Worm (Caenorhabditis elegans) whole organism, early embryonic: ENCODE data around the gene algn-11.

Experiments used
- B0310.2 ChIP-seq: sonication (generic microtip); optimal IDR thresholded peaks from 2 replicates; lab custom pipeline; 2016; ENCODE audit warnings: mild to moderate bottlenecking, missing genetic modification characterization, missing compliant biosample characterization
- F13C5.2 ChIP-seq: sonication (generic microtip); optimal IDR thresholded peaks from 2 replicates; lab custom pipeline; 2017; ENCODE audit warnings: mild to moderate bottlenecking, missing genetic modification characterization, inconsistent platforms, missing compliant biosample characterization
- aly-1 ChIP-seq: sonication (generic microtip); optimal IDR thresholded peaks from 2 replicates; lab custom pipeline; 2016; ENCODE audit warnings: missing genetic modification characterization, missing compliant biosample characterization
- ama-1 ChIP-seq: fragments of 150-350 bp; optimal IDR thresholded peaks from 2 replicates; lab custom pipeline; 2014
- ceh-13 ChIP-seq: fragments of 200-800 bp; sonication (Bioruptor generic); optimal IDR thresholded peaks from 2 replicates; lab custom pipeline; 2018; ENCODE audit warnings: mild to moderate bottlenecking, missing genetic modification characterization, missing compliant biosample characterization
- ceh-36 ChIP-seq: sonication (generic microtip); optimal IDR thresholded peaks from 2 replicates; lab custom pipeline; 2016; ENCODE audit warnings: missing genetic modification characterization, inconsistent platforms, missing compliant biosample characterization
- ets-7 ChIP-seq: sonication (generic microtip); optimal IDR thresholded peaks from 2 replicates; lab custom pipeline; 2016; ENCODE audit warnings: missing genotype, missing genetic modification characterization, missing compliant biosample characterization
- flt-1 ChIP-seq: fragments of 200-800 bp; sonication (Bioruptor generic); IDR thresholded peaks from 2 replicates; pipeline ENCODE4 v1.3.6; 2022; ENCODE audit warnings: missing genetic modification characterization, missing compliant biosample characterization
- hmbx-1 ChIP-seq: sonication (generic microtip); optimal IDR thresholded peaks from 2 replicates; lab custom pipeline; 2016; ENCODE audit warnings: mild to moderate bottlenecking, missing genetic modification characterization, missing compliant biosample characterization
- hmg-4 ChIP-seq: fragments of 200-800 bp; sonication (Bioruptor generic); optimal IDR thresholded peaks from 2 replicates; lab custom pipeline; 2018; ENCODE audit warnings: mild to moderate bottlenecking, missing genetic modification characterization, missing compliant biosample characterization
- hnd-1 ChIP-seq: sonication (generic microtip); optimal IDR thresholded peaks from 2 replicates; lab custom pipeline; 2016; ENCODE audit warnings: missing genetic modification characterization, missing compliant biosample characterization
- pes-1 ChIP-seq: fragments of 200-800 bp; sonication (Bioruptor generic); IDR thresholded peaks from 2 replicates; pipeline ENCODE4 v1.3.6; 2022; ENCODE audit warnings: missing genetic modification reagents, missing genetic modification characterization, missing compliant biosample characterization
- scrt-1 ChIP-seq: fragments of 200-800 bp; sonication (Bioruptor generic); IDR thresholded peaks from 2 replicates; pipeline ENCODE4 v1.3.6; 2022; ENCODE audit warnings: missing genetic modification characterization, missing compliant biosample characterization
- sea-1 ChIP-seq: fragments of 200-800 bp; sonication (Bioruptor generic); conservative IDR thresholded peaks from 2 replicates; pipeline ENCODE4 v1.3.6; 2022; ENCODE audit warnings: missing genetic modification characterization, missing compliant biosample characterization
- tbx-11 ChIP-seq: fragments of 200-800 bp; sonication (Bioruptor generic); IDR thresholded peaks from 2 replicates; pipeline ENCODE4 v1.3.6; 2022; ENCODE audit warnings: missing genetic modification characterization, missing compliant biosample characterization
- tbx-37 ChIP-seq: fragments of 200-800 bp; sonication (Bioruptor generic); conservative IDR thresholded peaks from 2 replicates; pipeline ENCODE4 v1.3.6; 2022; ENCODE audit warnings: missing genetic modification reagents, missing genetic modification characterization, missing compliant biosample characterization
- tra-4 ChIP-seq: sonication (generic microtip); optimal IDR thresholded peaks from 2 replicates; lab custom pipeline; 2017; ENCODE audit warnings: missing genetic modification characterization, missing compliant biosample characterization

Gene algn-11

ce11 chrIII:7290462-7290861 is at the start of gene algn-11:
algn-11 (minus strand) TSS chrIII:7290562.
- TF ChIP-seq hmg-4: no peak
- TF ChIP-seq ceh-13 (GFP tag; lab: Kevin White, UChicago): no peak
- no peak for TF ChIP-seq aly-1
- no peak for TF ChIP-seq scrt-1 (GFP tag; lab: Robert Waterston, UW)
- TF ChIP-seq tbx-37 (GFP tag; lab: Robert Waterston, UW): no peak
- no peak for TF ChIP-seq tra-4 (tag; lab: Kevin White, UChicago)
- TF ChIP-seq ama-1 (lab: Kevin White, UChicago): no peak
- no peak for TF ChIP-seq ceh-36
- TF ChIP-seq sea-1 (GFP tag; lab: Robert Waterston, UW): no peak

DNA sequence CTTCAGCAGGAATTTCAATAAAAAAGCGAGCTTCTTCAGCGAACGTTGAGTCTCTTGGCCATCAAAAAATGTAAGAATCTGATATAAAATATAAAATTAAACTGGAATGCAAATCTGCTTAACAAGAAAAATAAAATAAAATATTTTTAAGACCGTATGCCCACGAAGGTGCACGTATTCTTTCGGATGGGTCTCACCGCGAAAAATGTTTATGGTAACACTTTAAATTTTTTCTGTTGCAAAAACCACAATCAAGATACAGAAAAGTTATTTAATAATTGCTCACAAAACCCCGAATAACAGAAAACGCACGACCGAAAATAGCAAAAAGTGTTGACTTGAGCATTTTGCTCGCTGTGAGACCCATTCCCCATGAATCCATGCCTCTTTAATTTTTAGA is 48.8 kb upstream of the algn-11 start:
- TF ChIP-seq sea-1 (GFP tag; lab: Robert Waterston, UW) (no peak), pes-1 (GFP tag; lab: Robert Waterston, UW) (no peak), ets-7 (tag; lab: Kevin White, UChicago) (no peak), hnd-1 (tag; lab: Kevin White, UChicago) (no peak), B0310.2 (tag; lab: Kevin White, UChicago) (no peak)

DNA sequence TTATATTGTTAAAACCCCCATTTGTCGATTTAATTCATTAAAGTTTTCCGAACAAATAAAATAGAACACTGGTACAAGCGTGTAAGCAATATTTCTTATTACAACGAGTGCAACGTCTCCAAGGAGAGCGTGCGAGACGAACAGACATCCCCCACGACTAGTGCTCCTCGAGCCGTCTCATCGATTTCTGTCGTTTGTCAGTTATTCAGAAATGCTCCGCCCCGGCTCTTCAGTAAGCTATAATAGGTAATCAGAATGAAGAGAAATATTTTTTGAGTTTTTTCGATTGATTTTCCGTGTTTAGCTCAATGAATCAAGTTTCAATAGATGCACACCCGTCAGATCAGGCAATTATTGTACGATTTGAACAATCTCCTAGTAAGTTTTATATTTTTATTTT is 48.3 kb upstream of the algn-11 start, which contains the start of gene kap-1:
Gene kap-1 (plus strand): TSS at position 143 of the 400 bp plus-strand sequence.
- TF ChIP-seq B0310.2 (tag; lab: Kevin White, UChicago): no peak
- no peak for TF ChIP-seq hmg-4
- TF ChIP-seq ets-7 (tag; lab: Kevin White, UChicago): no peak
- no peak for TF ChIP-seq hmbx-1 (tag; lab: Kevin White, UChicago)

- 0 out of 2 replicates have a peak, but pooled peaks have one; percentile 10 for TF ChIP-seq tbx-11 (GFP tag; lab: Robert Waterston, UW)
- no peak for TF ChIP-seq hmg-4
These were observed 47.6 kb upstream of the algn-11 start for ce11 chrIII:7338009-7338408.

- TF ChIP-seq ceh-36 (no peak), hmg-4 (peak; percentile 10)
These were observed 45.9 kb upstream of the algn-11 start, which contains the start of gene gsp-2 for ce11 chrIII:7336214-7336613. gsp-2 (plus strand) TSS chrIII:7336587.

DNA sequence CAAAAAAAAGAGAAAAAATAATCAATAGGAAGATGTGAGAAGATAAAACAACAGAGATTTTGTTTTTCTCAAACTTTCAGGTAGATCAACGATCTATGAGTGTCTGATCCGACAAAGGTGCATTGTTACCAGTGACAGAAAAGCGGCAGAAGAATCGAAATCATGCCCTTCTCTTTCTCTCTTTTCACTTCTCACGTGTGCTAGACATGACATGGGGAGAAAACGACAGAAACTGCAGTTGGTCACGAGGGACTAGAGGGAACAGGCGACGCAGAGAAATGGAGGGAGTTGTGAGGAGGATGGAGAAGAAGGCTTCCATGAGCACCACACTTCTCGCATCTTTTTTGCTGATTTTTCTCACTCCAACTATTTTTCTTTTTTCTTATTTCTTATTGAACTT is 44.9 kb upstream of the algn-11 start, which contains the start of gene F56C9.10:
Gene F56C9.10 (minus strand): TSS at position 97 of the 400 bp plus-strand sequence.
- no peak for TF ChIP-seq tbx-37 (GFP tag; lab: Robert Waterston, UW)
- no peak for TF ChIP-seq pes-1 (GFP tag; lab: Robert Waterston, UW)
- TF ChIP-seq sea-1 (GFP tag; lab: Robert Waterston, UW): no peak
- peak; percentile 25 for TF ChIP-seq F13C5.2 (tag; lab: Kevin White, UChicago)
- no peak for TF ChIP-seq ets-7 (tag; lab: Kevin White, UChicago)
- no peak for TF ChIP-seq flt-1
- no peak for TF ChIP-seq tra-4 (tag; lab: Kevin White, UChicago)
- TF ChIP-seq hmg-4: peak; percentile 40
- TF ChIP-seq tbx-11 (GFP tag; lab: Robert Waterston, UW): no peak
- no peak for TF ChIP-seq ceh-36

ce11 chrIII:7331671-7332070 is 41.3 kb upstream of the algn-11 start:
- TF ChIP-seq B0310.2 (tag; lab: Kevin White, UChicago): no peak
- no peak for TF ChIP-seq tbx-11 (GFP tag; lab: Robert Waterston, UW)
- TF ChIP-seq scrt-1 (GFP tag; lab: Robert Waterston, UW): no peak
- TF ChIP-seq flt-1: no peak
- TF ChIP-seq tbx-37 (GFP tag; lab: Robert Waterston, UW): no peak
- TF ChIP-seq hmg-4: no peak
- TF ChIP-seq sea-1 (GFP tag; lab: Robert Waterston, UW): no peak
- TF ChIP-seq tra-4 (tag; lab: Kevin White, UChicago): no peak
- no peak for TF ChIP-seq ets-7 (tag; lab: Kevin White, UChicago)
- no peak for TF ChIP-seq ceh-36
- TF ChIP-seq aly-1: no peak
- TF ChIP-seq ama-1 (lab: Kevin White, UChicago): no peak
- TF ChIP-seq hnd-1 (tag; lab: Kevin White, UChicago): no peak
- no peak for TF ChIP-seq ceh-13 (GFP tag; lab: Kevin White, UChicago)
- TF ChIP-seq pes-1 (GFP tag; lab: Robert Waterston, UW): no peak
- no peak for TF ChIP-seq F13C5.2 (tag; lab: Kevin White, UChicago)

DNA sequence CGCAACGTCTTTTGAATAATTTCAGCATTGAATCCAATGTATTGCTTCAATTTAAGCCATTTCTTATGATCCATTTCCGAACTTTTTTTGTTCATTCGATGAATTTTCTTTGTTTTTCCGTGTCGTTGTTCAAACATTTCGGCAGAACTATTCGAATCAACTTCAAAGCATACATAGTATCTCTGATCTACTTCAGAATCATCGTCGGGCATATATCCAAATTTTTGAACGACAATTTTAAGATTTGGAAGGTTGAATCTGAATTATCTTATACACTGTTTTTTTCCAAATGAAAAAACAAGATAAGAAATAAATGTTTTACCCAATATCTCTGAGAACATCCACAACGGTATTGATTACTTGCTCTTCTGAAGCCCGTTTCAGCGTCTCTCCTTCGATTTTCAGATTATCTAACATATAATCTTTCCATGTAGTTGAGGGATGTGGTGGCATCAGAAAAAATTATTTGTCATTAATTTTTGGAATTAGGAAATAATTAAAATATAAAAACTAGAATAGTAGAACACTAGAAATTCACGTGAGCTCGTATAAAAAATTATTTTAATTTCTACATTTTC is 38.9 kb upstream of the algn-11 start, which contains the start of gene lab-2:
Gene lab-2 (minus strand): TSS at position 453 of the 578 bp plus-strand sequence.
- TF ChIP-seq aly-1 (no peak), tra-4 (tag; lab: Kevin White, UChicago) (no peak), tbx-37 (GFP tag; lab: Robert Waterston, UW) (no peak), tbx-11 (GFP tag; lab: Robert Waterston, UW) (no peak), B0310.2 (tag; lab: Kevin White, UChicago) (no peak), F13C5.2 (tag; lab: Kevin White, UChicago) (no peak), hmg-4 (no peak), ceh-36 (no peak), ceh-13 (GFP tag; lab: Kevin White, UChicago) (no peak), ama-1 (lab: Kevin White, UChicago) (no peak), hnd-1 (tag; lab: Kevin White, UChicago) (no peak), flt-1 (no peak)
